Worm (Caenorhabditis elegans) whole organism, L3 larva: ENCODE measurements around the gene ufc-1.

ENCODE experiments used
- ceh-9 ChIP-seq: sonication (generic microtip); optimal IDR thresholded peaks from 2 replicates; lab custom pipeline; 2018; ENCODE audit warnings: missing biosample characterization, missing genetic modification characterization
- fkh-10 ChIP-seq: sonication (generic microtip); optimal IDR thresholded peaks from 2 replicates; lab custom pipeline; 2017; ENCODE audit warnings: missing biosample characterization, missing genetic modification reagents, missing genetic modification characterization
- mdl-1 ChIP-seq: fragments of 150-350 bp; optimal IDR thresholded peaks from 2 replicates; lab custom pipeline; 2014; ENCODE audit warnings: missing biosample characterization, missing genetic modification characterization
- nhr-237 ChIP-seq: fragments of 150-350 bp; optimal IDR thresholded peaks from 2 replicates; lab custom pipeline; 2014; ENCODE audit warnings: missing biosample characterization, missing genetic modification characterization
- nhr-77 ChIP-seq: fragments of 150-350 bp; optimal IDR thresholded peaks from 2 replicates; lab custom pipeline; 2014; ENCODE audit warnings: missing biosample characterization, missing genetic modification characterization
- snpc-4 ChIP-seq: fragments of 150-350 bp; optimal IDR thresholded peaks from 2 replicates; lab custom pipeline; 2014; ENCODE audit warnings: missing biosample characterization, missing genetic modification characterization
- unc-62 ChIP-seq: fragments of 150-350 bp; sonication (generic microtip); optimal IDR thresholded peaks from 4 replicates; lab custom pipeline; 2014; ENCODE audit warnings: missing biosample characterization, missing genetic modification reagents, missing genetic modification characterization
- zag-1 ChIP-seq: fragments of 150-350 bp; optimal IDR thresholded peaks from 2 replicates; lab custom pipeline; 2014; ENCODE audit warnings: missing biosample characterization, missing genetic modification characterization
- ztf-4 ChIP-seq: fragments of 150-350 bp; optimal IDR thresholded peaks from 2 replicates; lab custom pipeline; 2014; ENCODE audit warnings: missing biosample characterization, missing genetic modification characterization

- TF ChIP-seq zag-1 (tag; lab: Kevin White, UChicago) (no peak), nhr-237 (tag; lab: Kevin White, UChicago) (no peak), snpc-4 (no peak), ztf-4 (tag; lab: Kevin White, UChicago) (no peak), unc-62 (GFP tag; lab: Kevin White, UChicago) (no peak), fkh-10 (GFP tag; lab: Kevin White, UChicago) (no peak), mdl-1 (tag; lab: Kevin White, UChicago) (no peak), ceh-9 (no peak), nhr-77 (tag; lab: Kevin White, UChicago) (no peak)
Observed at ce11 chrIII:9344347-9344746, 13.0 kb downstream of the ufc-1 start, which contains the start of gene emb-9.
